Worm (Caenorhabditis elegans) whole organism, late embryonic: ENCODE data around the gene F52G2.3.
"Not testable (repeated sequence)": the region's sequence is repeated elsewhere in the genome, so short reads cannot be mapped to it uniquely, and the experiment has no call there.

Source experiments
- F13H6.1 ChIP-seq: sonication (generic microtip); optimal IDR thresholded peaks from 2 replicates; lab custom pipeline; 2016; ENCODE audit warnings: missing genetic modification characterization, missing compliant biosample characterization
- ama-1 ChIP-seq: fragments of 150-350 bp; optimal IDR thresholded peaks from 2 replicates; lab custom pipeline; 2014
- ceh-14 ChIP-seq: sonication (generic microtip); optimal IDR thresholded peaks from 2 replicates; lab custom pipeline; 2016; ENCODE audit warnings: missing genotype, missing genetic modification characterization, missing compliant biosample characterization
- ceh-18 ChIP-seq: sonication (generic microtip); optimal IDR thresholded peaks from 2 replicates; lab custom pipeline; 2016; ENCODE audit warnings: missing genetic modification characterization, missing compliant biosample characterization
- ceh-19 ChIP-seq: fragments of 200-800 bp; sonication (Bioruptor generic); optimal IDR thresholded peaks from 2 replicates; lab custom pipeline; 2018; ENCODE audit warnings: mild to moderate bottlenecking, missing genetic modification characterization, missing compliant biosample characterization
- ceh-24 ChIP-seq: sonication (generic microtip); optimal IDR thresholded peaks from 2 replicates; lab custom pipeline; 2016; ENCODE audit warnings: mild to moderate bottlenecking, missing genetic modification characterization, missing compliant biosample characterization
- ceh-31 ChIP-seq: sonication (generic microtip); optimal IDR thresholded peaks from 2 replicates; lab custom pipeline; 2016; ENCODE audit warnings: missing genetic modification characterization, missing compliant biosample characterization
- ceh-45 ChIP-seq: fragments of 200-800 bp; sonication (Bioruptor generic); IDR thresholded peaks from 2 replicates; pipeline ENCODE4 v1.3.6; 2022; ENCODE audit warnings: missing genetic modification reagents, missing genetic modification characterization, missing compliant biosample characterization
- ceh-48 ChIP-seq: sonication (generic microtip); optimal IDR thresholded peaks from 2 replicates; lab custom pipeline; 2016; ENCODE audit warnings: missing genetic modification characterization, inconsistent platforms, missing compliant biosample characterization
- dmd-4 ChIP-seq: sonication (generic microtip); optimal IDR thresholded peaks from 2 replicates; lab custom pipeline; 2016; ENCODE audit warnings: borderline replicate concordance, missing genetic modification characterization, missing compliant biosample characterization
- dve-1 ChIP-seq: sonication (generic microtip); optimal IDR thresholded peaks from 2 replicates; lab custom pipeline; 2017; ENCODE audit warnings: antibody characterized with exemption, mild to moderate bottlenecking, missing genetic modification characterization, missing compliant biosample characterization
- elt-2 ChIP-seq: sonication (generic microtip); optimal IDR thresholded peaks from 2 replicates; lab custom pipeline; 2016; ENCODE audit warnings: missing genetic modification reagents, missing genetic modification characterization, missing compliant biosample characterization
- elt-4 ChIP-seq: sonication (generic microtip); optimal IDR thresholded peaks from 2 replicates; lab custom pipeline; 2016; ENCODE audit warnings: missing genetic modification characterization, missing compliant biosample characterization
- eyg-1 ChIP-seq: sonication (generic microtip); optimal IDR thresholded peaks from 2 replicates; lab custom pipeline; 2016; ENCODE audit warnings: missing genotype, missing genetic modification characterization, missing compliant biosample characterization
- fax-1 ChIP-seq: sonication (generic microtip); optimal IDR thresholded peaks from 2 replicates; lab custom pipeline; 2016; ENCODE audit warnings: missing genotype, missing genetic modification characterization, missing compliant biosample characterization
- fkh-10 ChIP-seq: fragments of 150-350 bp; optimal IDR thresholded peaks from 2 replicates; lab custom pipeline; 2014; ENCODE audit warnings: missing biosample characterization, missing genetic modification reagents, missing genetic modification characterization
- gmeb-2 ChIP-seq: sonication (generic microtip); optimal IDR thresholded peaks from 2 replicates; lab custom pipeline; 2016; ENCODE audit warnings: missing genetic modification characterization, inconsistent platforms, missing compliant biosample characterization
- hlh-13 ChIP-seq: fragments of 200-800 bp; sonication (Bioruptor generic); optimal IDR thresholded peaks from 2 replicates; lab custom pipeline; 2018; ENCODE audit warnings: mild to moderate bottlenecking, missing genetic modification characterization, missing compliant biosample characterization
- madf-2 ChIP-seq: sonication (generic microtip); optimal IDR thresholded peaks from 2 replicates; lab custom pipeline; 2017; ENCODE audit warnings: missing genetic modification characterization, missing compliant biosample characterization
- nfya-1 ChIP-seq: sonication (generic microtip); optimal IDR thresholded peaks from 2 replicates; lab custom pipeline; 2017; ENCODE audit warnings: missing genetic modification characterization, mild to moderate bottlenecking, missing compliant biosample characterization, antibody characterized with exemption, moderate library complexity
- npax-4 ChIP-seq: sonication (generic microtip); optimal IDR thresholded peaks from 2 replicates; lab custom pipeline; 2016; ENCODE audit warnings: missing genetic modification characterization, missing compliant biosample characterization
- pag-3 ChIP-seq: sonication (generic microtip); optimal IDR thresholded peaks from 2 replicates; lab custom pipeline; 2016; ENCODE audit warnings: missing compliant biosample characterization, missing genetic modification characterization, borderline replicate concordance
- pha-4 ChIP-seq: fragments of 150-350 bp; optimal IDR thresholded peaks from 2 replicates; lab custom pipeline; 2018; ENCODE audit warnings: missing biosample characterization, missing genetic modification reagents, missing genetic modification characterization
- pqm-1 ChIP-seq: sonication (generic microtip); optimal IDR thresholded peaks from 2 replicates; lab custom pipeline; 2016; ENCODE audit warnings: missing genetic modification characterization, missing compliant biosample characterization
- pros-1 ChIP-seq: fragments of 150-350 bp; optimal IDR thresholded peaks from 2 replicates; lab custom pipeline; 2014; ENCODE audit warnings: missing biosample characterization, missing genetic modification reagents, missing genetic modification characterization
- ref-2 ChIP-seq: sonication (generic microtip); optimal IDR thresholded peaks from 2 replicates; lab custom pipeline; 2016; ENCODE audit warnings: missing genetic modification characterization, missing compliant biosample characterization
- rnt-1 ChIP-seq: sonication (generic microtip); optimal IDR thresholded peaks from 2 replicates; lab custom pipeline; 2016; ENCODE audit warnings: missing genetic modification characterization, missing compliant biosample characterization
- sdc-2 ChIP-seq: sonication (generic microtip); optimal IDR thresholded peaks from 2 replicates; lab custom pipeline; 2016; ENCODE audit warnings: missing genotype, missing genetic modification characterization, missing compliant biosample characterization
- sox-2 ChIP-seq: fragments of 200-800 bp; sonication (Bioruptor generic); IDR thresholded peaks from 2 replicates; pipeline ENCODE4 v1.3.6; 2022; ENCODE audit warnings: missing genetic modification reagents, missing genetic modification characterization, missing compliant biosample characterization
- tbx-2 ChIP-seq: sonication (generic microtip); optimal IDR thresholded peaks from 2 replicates; lab custom pipeline; 2016; ENCODE audit warnings: missing genetic modification characterization, missing compliant biosample characterization
- tbx-7 ChIP-seq: sonication (generic microtip); optimal IDR thresholded peaks from 2 replicates; lab custom pipeline; 2016; ENCODE audit warnings: missing genotype, missing genetic modification characterization, missing compliant biosample characterization
- ttx-3 ChIP-seq: sonication (generic microtip); optimal IDR thresholded peaks from 2 replicates; lab custom pipeline; 2016; ENCODE audit warnings: missing genetic modification reagents, missing genetic modification characterization, missing compliant biosample characterization
- unc-3 ChIP-seq, 2 experiments: fragments of 200-800 bp in 1 of 2; sonication (Bioruptor generic) in 1 of 2; sonication (generic microtip) in 1 of 2; conservative IDR thresholded peaks in 1 of 2; optimal IDR thresholded peaks in 1 of 2; 2 replicates each; pipeline versions ENCODE4 v1.3.6 to Lab custom; 2016 to 2022; ENCODE audit warnings: missing compliant biosample characterization in 2 of 2, missing genetic modification characterization in 2 of 2, missing genetic modification reagents in 1 of 2
- unc-42 ChIP-seq: sonication (generic microtip); optimal IDR thresholded peaks from 2 replicates; lab custom pipeline; 2016; ENCODE audit warnings: missing genotype, missing genetic modification characterization, missing compliant biosample characterization
- unc-55 ChIP-seq: sonication (generic microtip); optimal IDR thresholded peaks from 2 replicates; lab custom pipeline; 2017; ENCODE audit warnings: missing biosample characterization, missing genetic modification reagents, missing genetic modification characterization
- unc-86 ChIP-seq: sonication (generic microtip); optimal IDR thresholded peaks from 2 replicates; lab custom pipeline; 2016; ENCODE audit warnings: missing genetic modification characterization, missing compliant biosample characterization

Gene F52G2.3

ce11 chrIV:13508924-13509323 is 39.1 kb downstream of the F52G2.3 start, which contains the start of gene afmd-2:
afmd-2 (plus strand) TSS chrIV:13509224.
- TF ChIP-seq hlh-13 (GFP tag; lab: Kevin White, UChicago) = no peak
- TF ChIP-seq dve-1 (tag; lab: Kevin White, UChicago) = no peak
- TF ChIP-seq ceh-45 = no peak
- TF ChIP-seq ceh-18 = no peak
- no peak for TF ChIP-seq npax-4 (tag; lab: Kevin White, UChicago)
- no peak for TF ChIP-seq sox-2 (GFP tag; lab: Robert Waterston, UW)
- no peak for TF ChIP-seq ceh-31 (tag; lab: Kevin White, UChicago)
- no peak for TF ChIP-seq gmeb-2
- TF ChIP-seq pha-4 = no peak
- TF ChIP-seq elt-4 = no peak
- TF ChIP-seq pag-3 (tag; lab: Kevin White, UChicago) = no peak
- TF ChIP-seq pros-1 (tag; lab: Kevin White, UChicago) = no peak
- no peak for TF ChIP-seq fkh-10 (GFP tag; lab: Kevin White, UChicago)
- TF ChIP-seq ref-2 (tag; lab: Kevin White, UChicago) = no peak
- no peak for TF ChIP-seq ceh-24 (tag; lab: Kevin White, UChicago)
- TF ChIP-seq fax-1 (tag; lab: Kevin White, UChicago) = no peak
- TF ChIP-seq unc-55 (GFP tag; lab: Kevin White, UChicago) = no peak
- no peak for TF ChIP-seq unc-42
- no peak for TF ChIP-seq rnt-1 (tag; lab: Kevin White, UChicago)

ce11 chrIV:13505662-13506061 is 42.4 kb downstream of the F52G2.3 start, which contains the start of gene nlp-17:
nlp-17 (minus strand) TSS chrIV:13505762.
- TF ChIP-seq sox-2 (GFP tag; lab: Robert Waterston, UW) (no peak), F13H6.1 (tag; lab: Kevin White, UChicago) (no peak), ceh-48 (tag; lab: Kevin White, UChicago) (no peak), unc-3 (GFP tag; conservative IDR thresholded peaks at IDR 0.05; lab: Robert Waterston, UW) (no peak), unc-3 (tag; optimal IDR thresholded peaks at IDR 0.05; lab: Kevin White, UChicago) (no peak), madf-2 (tag; lab: Kevin White, UChicago) (no peak), dmd-4 (tag; lab: Kevin White, UChicago) (no peak), ttx-3 (tag; lab: Kevin White, UChicago) (no peak), ceh-14 (tag; lab: Kevin White, UChicago) (no peak)
- TF ChIP-seq, all 69 proteins: peak for 0

DNA sequence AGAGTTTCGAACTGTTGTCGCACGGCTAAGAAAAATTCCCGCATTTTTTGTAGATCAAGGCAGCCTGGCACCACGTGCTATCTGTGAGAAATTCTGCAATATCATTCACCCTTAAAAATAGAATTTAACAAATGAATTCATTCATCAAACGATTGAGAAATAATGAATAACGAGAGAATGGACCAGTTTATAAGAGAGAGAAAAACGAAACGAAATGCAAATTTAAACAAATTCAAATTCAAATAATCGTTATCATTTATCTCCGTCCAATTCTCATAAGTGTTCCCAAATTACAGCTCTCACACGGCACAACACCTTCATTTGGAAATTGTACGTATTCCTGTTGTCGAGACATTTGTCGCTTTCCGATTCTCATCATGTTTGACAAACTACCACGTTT is 42.9 kb downstream of the F52G2.3 start, which contains the start of gene seld-1:
seld-1 (plus strand) TSS at position 301 of the 400 bp plus-strand sequence.
- TF ChIP-seq npax-4 (tag; lab: Kevin White, UChicago) = no peak
- TF ChIP-seq elt-2 (tag; lab: Kevin White, UChicago) = no peak
- no peak for TF ChIP-seq unc-42
- TF ChIP-seq, all 69 proteins: peak for 0

DNA sequence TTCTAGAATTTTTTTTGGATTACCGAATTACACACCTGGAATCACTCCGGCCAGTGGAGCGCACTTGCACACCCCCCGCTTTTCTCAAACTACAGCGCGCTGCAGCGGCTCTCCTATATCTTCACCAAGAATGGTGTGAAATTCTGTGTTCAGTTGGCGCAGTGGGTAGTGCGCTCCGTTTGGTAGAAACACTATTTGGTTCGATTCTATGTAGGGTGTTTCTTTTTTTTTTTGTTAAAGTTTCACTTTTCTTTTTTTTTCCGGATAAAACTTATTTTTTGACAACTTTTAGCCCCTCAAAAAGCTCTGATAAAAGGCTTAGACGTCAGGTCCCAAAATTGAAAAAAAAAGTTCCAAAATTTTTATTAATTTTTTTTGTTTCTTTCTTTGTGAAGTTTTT is 44.0 kb downstream of the F52G2.3 start:
- 0 out of 2 replicates have a peak, but pooled peaks have one; percentile 19 for TF ChIP-seq unc-3 (GFP tag; conservative IDR thresholded peaks at IDR 0.05; lab: Robert Waterston, UW)
- not testable (repeated sequence) for TF ChIP-seq unc-3 (tag; optimal IDR thresholded peaks at IDR 0.05; lab: Kevin White, UChicago)

DNA sequence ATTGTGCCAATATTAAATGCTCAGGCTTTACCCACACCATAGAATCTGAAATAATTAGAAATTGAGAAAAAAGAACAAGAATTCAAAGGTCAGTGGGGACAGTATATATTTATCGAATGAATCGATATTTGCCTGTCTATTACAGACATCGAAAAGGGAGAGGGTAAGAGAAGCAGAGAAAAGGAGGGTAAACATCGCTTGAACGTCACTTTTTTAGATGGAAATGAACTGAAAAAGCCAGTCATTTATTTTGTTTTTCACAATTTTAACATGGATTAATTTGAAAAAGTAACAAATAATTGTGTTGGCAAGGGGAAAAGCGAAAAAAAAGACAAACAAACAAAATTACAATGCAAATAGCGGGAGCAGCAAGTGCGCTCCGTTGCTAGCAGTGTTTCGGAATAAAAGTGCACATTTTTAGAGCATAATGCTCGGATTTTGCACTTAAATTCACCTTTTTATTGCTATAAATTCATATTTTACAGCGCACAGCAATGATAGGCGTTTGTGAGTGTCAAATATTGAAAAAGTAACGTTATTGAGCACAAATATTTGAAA is 45.1 kb downstream of the F52G2.3 start, which contains the start of gene tbc-9:
tbc-9 (minus strand) TSS at position 51 of the 558 bp plus-strand sequence.
- TF ChIP-seq ceh-19 (GFP tag; lab: Kevin White, UChicago) (no peak), tbx-2 (tag; lab: Kevin White, UChicago) (no peak), fkh-10 (GFP tag; lab: Kevin White, UChicago) (no peak), ceh-48 (tag; lab: Kevin White, UChicago) (no peak), rnt-1 (tag; lab: Kevin White, UChicago) (no peak), eyg-1 (tag; lab: Kevin White, UChicago) (no peak), fax-1 (tag; lab: Kevin White, UChicago) (no peak), ceh-45 (no peak), unc-55 (GFP tag; lab: Kevin White, UChicago) (no peak), sdc-2 (no peak), ttx-3 (tag; lab: Kevin White, UChicago) (no peak), pqm-1 (tag; lab: Kevin White, UChicago) (no peak), hlh-13 (GFP tag; lab: Kevin White, UChicago) (no peak), unc-86 (tag; lab: Kevin White, UChicago) (no peak), ama-1 (lab: Kevin White, UChicago) (no peak), nfya-1 (tag; lab: Kevin White, UChicago) (no peak), tbx-7 (no peak)
